Fruit fly (Drosophila melanogaster): ENCODE data around the gene CG7208.

- TF ChIP-seq h (optimal IDR thresholded peaks at IDR 0.05) (no peak), psq (optimal IDR thresholded peaks at IDR 0.05) (peak; percentile 42), insv (optimal IDR thresholded peaks at IDR 0.05) (no peak)
These were observed at the start of gene CG7208, which contains the start of gene Arp5 for dm6 chr3R:18185385-18185784.
